Fruit fly (Drosophila melanogaster) whole organism, embryonic: ENCODE data around the gene Mettl5.

Experiments used
- Adf1 ChIP-seq: fragments of 200-800 bp; sonication (Bioruptor generic); IDR thresholded peaks from 2 replicates; pipeline ENCODE4 v1.3.6; 2022; ENCODE audit warnings: missing biosample characterization, missing genetic modification characterization
- Awh ChIP-seq: fragments of 200-800 bp; sonication (Bioruptor generic); IDR thresholded peaks from 2 replicates; pipeline ENCODE4, ENCODE4 v1.3.6; 2022; ENCODE audit warnings: missing biosample characterization, missing genetic modification characterization
- C15 ChIP-seq: fragments of 200-800 bp; sonication (Bioruptor generic); IDR thresholded peaks from 3 replicates; pipeline ENCODE4 v1.3.6; 2022; ENCODE audit warnings: missing biosample characterization, missing genetic modification characterization
- CG10462 ChIP-seq: fragments of 200-800 bp; sonication (Bioruptor generic); optimal IDR thresholded peaks from 2 replicates; lab custom pipeline; 2016; ENCODE audit warnings: missing biosample characterization, missing genetic modification characterization
- CG11696 ChIP-seq: fragments of 200-800 bp; sonication (Bioruptor generic); IDR thresholded peaks from 2 replicates; pipeline ENCODE4 v1.3.6; 2022; ENCODE audit warnings: missing biosample characterization, missing genetic modification characterization
- CG1233 ChIP-seq: fragments of 200-800 bp; sonication (Bioruptor generic); optimal IDR thresholded peaks from 4 replicates; lab custom pipeline; 2018; ENCODE audit warnings: missing biosample characterization, mild to moderate bottlenecking, missing genetic modification characterization
- CG12769 ChIP-seq: fragments of 200-800 bp; sonication (Bioruptor generic); optimal IDR thresholded peaks from 2 replicates; lab custom pipeline; 2019; ENCODE audit warnings: missing biosample characterization, mild to moderate bottlenecking, missing genetic modification characterization, moderate library complexity
- CG13287 ChIP-seq: fragments of 200-800 bp; sonication (Bioruptor generic); IDR thresholded peaks from 2 replicates; pipeline ENCODE4 v1.3.6; 2022; ENCODE audit warnings: missing biosample characterization, missing genetic modification characterization; ENCODE audit not compliant: partially characterized antibody
- CG14710 ChIP-seq: fragments of 200-800 bp; sonication (Bioruptor generic); optimal IDR thresholded peaks from 3 replicates; lab custom pipeline; 2019; ENCODE audit warnings: missing biosample characterization, mild to moderate bottlenecking, missing genetic modification characterization, moderate library complexity
- CG2120 ChIP-seq: fragments of 200-800 bp; sonication (Bioruptor generic); optimal IDR thresholded peaks from 3 replicates; lab custom pipeline; 2016; ENCODE audit warnings: missing biosample characterization, missing genetic modification characterization
- CG2875 ChIP-seq: fragments of 200-800 bp; sonication (Bioruptor generic); optimal IDR thresholded peaks from 2 replicates; lab custom pipeline; 2017; ENCODE audit warnings: missing biosample characterization, mild to moderate bottlenecking, missing genetic modification characterization, missing genetic modification reagents
- CG31224 ChIP-seq: fragments of 200-800 bp; sonication (Bioruptor generic); IDR thresholded peaks from 2 replicates; pipeline ENCODE4 v1.3.6; 2022; ENCODE audit warnings: missing biosample characterization, missing genetic modification characterization
- CG34422 ChIP-seq: fragments of 200-800 bp; sonication (Bioruptor generic); IDR thresholded peaks from 3 replicates; pipeline ENCODE4 v1.3.6; 2022; ENCODE audit warnings: missing biosample characterization, missing genetic modification characterization
- CG4328 ChIP-seq: fragments of 200-800 bp; sonication (Bioruptor generic); optimal IDR thresholded peaks from 3 replicates; lab custom pipeline; 2017; ENCODE audit warnings: missing biosample characterization, missing genetic modification reagents, missing genetic modification characterization
- CG5180 ChIP-seq: fragments of 200-800 bp; sonication (Bioruptor generic); optimal IDR thresholded peaks from 3 replicates; lab custom pipeline; 2017; ENCODE audit warnings: missing biosample characterization, missing genetic modification characterization, mild to moderate bottlenecking, moderate library complexity, missing genetic modification reagents
- CG6689 ChIP-seq: fragments of 200-800 bp; sonication (Bioruptor generic); IDR thresholded peaks from 2 replicates; pipeline ENCODE4 v1.3.6; 2022; ENCODE audit warnings: missing biosample characterization, missing genetic modification characterization
- CG7839 ChIP-seq: fragments of 200-800 bp; sonication (Bioruptor generic); optimal IDR thresholded peaks from 3 replicates; lab custom pipeline; 2018; ENCODE audit warnings: missing biosample characterization, mild to moderate bottlenecking, missing genetic modification characterization, moderate library complexity
- CG8359 ChIP-seq: fragments of 200-800 bp; sonication (Bioruptor generic); optimal IDR thresholded peaks from 2 replicates; lab custom pipeline; 2017; ENCODE audit warnings: missing biosample characterization, mild to moderate bottlenecking, missing genetic modification characterization, borderline replicate concordance
- CG8478 ChIP-seq: fragments of >200 bp; optimal IDR thresholded peaks from 2 replicates; lab custom pipeline; 2018
- CG9932 ChIP-seq: fragments of 200-800 bp; sonication (Bioruptor generic); IDR thresholded peaks from 2 replicates; pipeline ENCODE4 v1.3.6; 2022; ENCODE audit warnings: missing biosample characterization, missing genetic modification characterization
- Dip3 ChIP-seq: fragments of 200-800 bp; sonication (Bioruptor generic); optimal IDR thresholded peaks from 3 replicates; lab custom pipeline; 2016; ENCODE audit warnings: missing biosample characterization, missing genetic modification characterization
- E2f1 ChIP-seq: fragments of 200-800 bp; sonication (Bioruptor generic); IDR thresholded peaks from 2 replicates; pipeline ENCODE4 v1.3.6; 2022; ENCODE audit warnings: missing biosample characterization, missing genetic modification characterization
- Gug ChIP-seq: fragments of 200-800 bp; sonication (Bioruptor generic); IDR thresholded peaks from 4 replicates; pipeline ENCODE4 v1.3.6; 2022; ENCODE audit warnings: missing biosample characterization, missing genetic modification characterization
- HLHmδ ChIP-seq: fragments of 200-800 bp; sonication (Bioruptor generic); optimal IDR thresholded peaks from 2 replicates; lab custom pipeline; 2018; ENCODE audit warnings: missing biosample characterization, mild to moderate bottlenecking, missing genetic modification characterization, moderate library complexity
- Hsf ChIP-seq: fragments of 200-800 bp; sonication (Bioruptor generic); optimal IDR thresholded peaks from 3 replicates; lab custom pipeline; 2016; ENCODE audit warnings: missing biosample characterization, missing genetic modification characterization
- Mad ChIP-seq: fragments of 200-800 bp; sonication (Bioruptor generic); optimal IDR thresholded peaks from 2 replicates; lab custom pipeline; 2016; ENCODE audit warnings: missing biosample characterization, missing genetic modification characterization
- Opbp ChIP-seq: fragments of 200-800 bp; sonication (Bioruptor generic); IDR thresholded peaks from 3 replicates; pipeline ENCODE4 v1.3.6; 2022; ENCODE audit warnings: missing biosample characterization, missing genetic modification characterization; ENCODE audit not compliant: partially characterized antibody
- Optix ChIP-seq: fragments of 200-800 bp; sonication (Bioruptor generic); IDR thresholded peaks from 3 replicates; pipeline ENCODE4 v1.3.6; 2022; ENCODE audit warnings: missing biosample characterization, missing genetic modification characterization
- Six4 ChIP-seq: fragments of 200-800 bp; sonication (Bioruptor generic); optimal IDR thresholded peaks from 2 replicates; lab custom pipeline; 2016; ENCODE audit warnings: missing biosample characterization, missing genetic modification characterization
- Sox102F ChIP-seq: fragments of 200-800 bp; sonication (Bioruptor generic); optimal IDR thresholded peaks from 2 replicates; lab custom pipeline; 2018; ENCODE audit warnings: missing biosample characterization, mild to moderate bottlenecking, missing genetic modification characterization, moderate library complexity
- Spps ChIP-seq: fragments of 200-800 bp; sonication (Bioruptor generic); optimal IDR thresholded peaks from 2 replicates; lab custom pipeline; 2018; ENCODE audit warnings: missing biosample characterization, mild to moderate bottlenecking, missing genetic modification characterization
- Stat92E ChIP-seq, 3 experiments: fragments of >200 bp in 2 of 3; fragments of 200-800 bp in 1 of 3; sonication (Bioruptor generic) in 1 of 3; optimal IDR thresholded peaks; 2 replicates each; lab custom pipeline; 2017 to 2019; ENCODE audit warnings: missing biosample characterization in 3 of 3, missing genetic modification characterization in 3 of 3, mild to moderate bottlenecking in 1 of 3, moderate library complexity in 1 of 3
- TFAM ChIP-seq: fragments of 200-800 bp; sonication (Bioruptor generic); optimal IDR thresholded peaks from 2 replicates; lab custom pipeline; 2017; ENCODE audit warnings: missing biosample characterization, missing genetic modification characterization, inconsistent platforms
- Tbp ChIP-seq: fragments of >200 bp; optimal IDR thresholded peaks from 2 replicates; lab custom pipeline; 2018; ENCODE audit warnings: missing biosample characterization, missing genetic modification characterization
- Trl ChIP-seq, 3 experiments: fragments of >200 bp in 2 of 3; fragments of 200-800 bp in 1 of 3; sonication (Bioruptor generic) in 1 of 3; optimal IDR thresholded peaks; 2 replicates in 1 of 3; 3 replicates in 2 of 3; lab custom pipeline; 2016 to 2017; ENCODE audit warnings: missing biosample characterization in 1 of 3, missing genetic modification characterization in 1 of 3
- aop ChIP-seq: fragments of 200-800 bp; sonication (Bioruptor generic); IDR thresholded peaks from 2 replicates; pipeline ENCODE4 v1.3.6; 2022; ENCODE audit warnings: missing biosample characterization, missing genetic modification characterization
- chinmo ChIP-seq: fragments of 200-800 bp; sonication (Bioruptor generic); IDR thresholded peaks from 4 replicates; pipeline ENCODE4 v1.3.6; 2022; ENCODE audit warnings: missing biosample characterization, missing genetic modification characterization; ENCODE audit not compliant: partially characterized antibody
- da ChIP-seq: fragments of 200-800 bp; sonication (Bioruptor generic); optimal IDR thresholded peaks from 2 replicates; lab custom pipeline; 2016; ENCODE audit warnings: missing biosample characterization, missing genetic modification characterization
- ewg ChIP-seq: fragments of 200-800 bp; sonication (Bioruptor generic); optimal IDR thresholded peaks from 3 replicates; lab custom pipeline; 2017; ENCODE audit warnings: mild to moderate bottlenecking, missing biosample characterization, missing genetic modification reagents, missing genetic modification characterization
- gem ChIP-seq: fragments of 200-800 bp; sonication (Bioruptor generic); optimal IDR thresholded peaks from 2 replicates; lab custom pipeline; 2019; ENCODE audit warnings: missing biosample characterization, mild to moderate bottlenecking, missing genetic modification characterization, moderate library complexity
- jigr1 ChIP-seq: fragments of 200-800 bp; sonication (Bioruptor generic); IDR thresholded peaks from 3 replicates; pipeline ENCODE4 v1.3.6; 2022; ENCODE audit warnings: missing biosample characterization, missing genetic modification characterization
- lola ChIP-seq, 3 experiments: fragments of >200 bp in 2 of 3; fragments of 200-800 bp in 1 of 3; sonication (Bioruptor generic) in 1 of 3; optimal IDR thresholded peaks; 2 replicates each; lab custom pipeline; 2017 to 2019; ENCODE audit warnings: missing biosample characterization in 3 of 3, missing genetic modification characterization in 3 of 3, mild to moderate bottlenecking in 1 of 3, moderate library complexity in 1 of 3
- maf-S ChIP-seq: fragments of 200-800 bp; sonication (Bioruptor generic); optimal IDR thresholded peaks from 2 replicates; lab custom pipeline; 2016; ENCODE audit warnings: missing biosample characterization, missing genetic modification characterization
- pho ChIP-seq: fragments of 200-800 bp; sonication (Bioruptor generic); optimal IDR thresholded peaks from 2 replicates; lab custom pipeline; 2016; ENCODE audit warnings: missing biosample characterization, missing genetic modification characterization
- pzg ChIP-seq: fragments of 200-800 bp; sonication (Bioruptor generic); optimal IDR thresholded peaks from 3 replicates; lab custom pipeline; 2018; ENCODE audit warnings: missing biosample characterization, mild to moderate bottlenecking, missing genetic modification characterization, moderate library complexity
- sima ChIP-seq: fragments of 200-800 bp; sonication (Bioruptor generic); optimal IDR thresholded peaks from 2 replicates; lab custom pipeline; 2016; ENCODE audit warnings: missing biosample characterization, missing genetic modification characterization
- sr ChIP-seq: fragments of 200-800 bp; sonication (Bioruptor generic); IDR thresholded peaks from 3 replicates; pipeline ENCODE4 v1.3.6; 2022; ENCODE audit warnings: missing biosample characterization, missing genetic modification characterization
- tin ChIP-seq: fragments of 200-800 bp; sonication (Bioruptor generic); optimal IDR thresholded peaks from 3 replicates; lab custom pipeline; 2016; ENCODE audit warnings: missing biosample characterization, missing genetic modification characterization
- ttk ChIP-seq: fragments of 200-800 bp; sonication (Bioruptor generic); IDR thresholded peaks from 2 replicates; pipeline ENCODE4 v2.1.2; 2022; ENCODE audit warnings: missing biosample characterization, missing genetic modification characterization
- twi ChIP-seq: fragments of 200-800 bp; optimal IDR thresholded peaks from 2 replicates; lab custom pipeline; 2019; ENCODE audit warnings: missing biosample characterization, mild to moderate bottlenecking, missing genetic modification characterization, moderate library complexity
- unc-4 ChIP-seq: fragments of 200-800 bp; sonication (Bioruptor generic); IDR thresholded peaks from 2 replicates; pipeline ENCODE4 v1.3.6; 2022; ENCODE audit warnings: missing biosample characterization, missing genetic modification characterization; ENCODE audit not compliant: partially characterized antibody

The Mettl5 gene

dm6 chr3L:19228857-19229398 lies 34.6 kb upstream of the Mettl5 start:
- no peak for TF ChIP-seq E2f1 (GFP tag; lab: Robert Waterston, UW)
- no peak for TF ChIP-seq aop (GFP tag; lab: Robert Waterston, UW)
- TF ChIP-seq Awh (GFP tag; lab: Robert Waterston, UW) = no peak
- no peak for TF ChIP-seq CG2120 (GFP tag; lab: Kevin White, UChicago)
- TF ChIP-seq C15 (GFP tag; lab: Robert Waterston, UW) = no peak
- TF ChIP-seq Sox102F (GFP tag; lab: Kevin White, UChicago) = peak; percentile 22
- no peak for TF ChIP-seq ewg (GFP tag; lab: Kevin White, UChicago)
- TF ChIP-seq CG13287 = no peak
- TF ChIP-seq CG4328 (GFP tag; lab: Kevin White, UChicago) = no peak
- no peak for TF ChIP-seq Spps (tag; lab: Kevin White, UChicago)
- no peak for TF ChIP-seq Trl (optimal IDR thresholded peaks at IDR 0.05; lab: Kevin White, UChicago)
- no peak for TF ChIP-seq Trl (GFP tag; optimal IDR thresholded peaks at IDR 0.05; lab: Kevin White, UChicago)
- TF ChIP-seq CG11696 (GFP tag; lab: Robert Waterston, UW) = no peak
- TF ChIP-seq chinmo (GFP tag; lab: Robert Waterston, UW) = no peak
- TF ChIP-seq pzg = no peak
- no peak for TF ChIP-seq Mad (GFP tag; lab: Kevin White, UChicago)
- no peak for TF ChIP-seq CG10462 (GFP tag; lab: Kevin White, UChicago)
- TF ChIP-seq tin = no peak
- TF ChIP-seq HLHmδ (GFP tag; lab: Kevin White, UChicago) = no peak
- peak; percentile 51 for TF ChIP-seq gem
- no peak for TF ChIP-seq ttk
- peak; percentile 15 for TF ChIP-seq CG8359
- TF ChIP-seq pho (GFP tag; lab: Kevin White, UChicago) = no peak
- no peak for TF ChIP-seq Optix (GFP tag; lab: Robert Waterston, UW)
- no peak for TF ChIP-seq Adf1 (GFP tag; lab: Robert Waterston, UW)
- no peak for TF ChIP-seq CG8478 (lab: Kevin White, UChicago)
- TF ChIP-seq Six4 (GFP tag; lab: Kevin White, UChicago) = no peak
- no peak for TF ChIP-seq CG31224 (GFP tag; lab: Robert Waterston, UW)
- no peak for TF ChIP-seq Hsf (GFP tag; lab: Kevin White, UChicago)
- TF ChIP-seq jigr1 (GFP tag; lab: Robert Waterston, UW) = no peak
- TF ChIP-seq Opbp (GFP tag; lab: Robert Waterston, UW) = no peak
- TF ChIP-seq CG7839 = peak; percentile 9
- no peak for TF ChIP-seq CG6689 (GFP tag; lab: Robert Waterston, UW)
- no peak for TF ChIP-seq TFAM (GFP tag; lab: Kevin White, UChicago)
- no peak for TF ChIP-seq twi (tag; lab: Kevin White, UChicago)
- TF ChIP-seq CG34422 = no peak
- TF ChIP-seq unc-4 (GFP tag; lab: Robert Waterston, UW) = no peak
- TF ChIP-seq CG2875 = no peak
- TF ChIP-seq Stat92E (GFP tag; optimal IDR thresholded peaks at IDR 0.05; lab: Kevin White, UChicago) = no peak
- TF ChIP-seq CG14710 (tag; lab: Kevin White, UChicago) = peak; percentile 94
- no peak for TF ChIP-seq CG12769 (tag; lab: Kevin White, UChicago)
- TF ChIP-seq Tbp (GFP tag; lab: Kevin White, UChicago) = no peak
- TF ChIP-seq da (GFP tag; lab: Kevin White, UChicago) = no peak
- TF ChIP-seq CG5180 = no peak
- TF ChIP-seq lola (GFP tag; optimal IDR thresholded peaks at IDR 0.05; lab: Kevin White, UChicago) = no peak
- no peak for TF ChIP-seq CG1233
- no peak for TF ChIP-seq maf-S (GFP tag; lab: Kevin White, UChicago)
- no peak for TF ChIP-seq sima
- no peak for TF ChIP-seq Dip3 (GFP tag; lab: Kevin White, UChicago)
- no peak for TF ChIP-seq Gug
- no peak for TF ChIP-seq sr (GFP tag; lab: Robert Waterston, UW)
- TF ChIP-seq CG9932 (GFP tag; lab: Robert Waterston, UW) = no peak
